Worm (Caenorhabditis elegans) whole organism, midembryonic: Measurements from ENCODE around the gene mvk-1.

ENCODE experiments used
- flt-1 ChIP-seq: fragments of 200-800 bp; sonication (Bioruptor generic); IDR thresholded peaks from 2 replicates; pipeline ENCODE4 v1.3.6; 2022; ENCODE audit warnings: missing genetic modification characterization, missing compliant biosample characterization
- med-1 ChIP-seq: sonication (generic microtip); optimal IDR thresholded peaks from 2 replicates; lab custom pipeline; 2017; ENCODE audit warnings: missing genetic modification characterization, mild to moderate bottlenecking, missing compliant biosample characterization, antibody characterized with exemption, missing genetic modification reagents; ENCODE audit not compliant: insufficient read depth
- tab-1 ChIP-seq: fragments of 200-800 bp; sonication (Bioruptor generic); IDR thresholded peaks from 2 replicates; pipeline ENCODE4 v1.3.6; 2022; ENCODE audit warnings: missing genetic modification characterization, missing compliant biosample characterization
- ztf-29 ChIP-seq: fragments of 200-800 bp; sonication (Bioruptor generic); IDR thresholded peaks from 2 replicates; pipeline ENCODE4 v1.3.6; 2022; ENCODE audit warnings: missing genetic modification reagents, missing genetic modification characterization, missing compliant biosample characterization

- TF ChIP-seq ztf-29 (no peak), tab-1 (GFP tag; lab: Robert Waterston, UW) (no peak), flt-1 (GFP tag; lab: Robert Waterston, UW) (no peak), med-1 (GFP tag; lab: Kevin White, UChicago) (no peak)
Measured at ce11 chrIII:6087705-6088359, 48.2 kb downstream of the mvk-1 start, which contains the start of gene wht-1.
